Worm (Caenorhabditis elegans): ENCODE data around the gene sri-45.
A peak's percentile ranks its signal among the peaks of the same experiment; 100 is the strongest.

Gene sri-45

DNA sequence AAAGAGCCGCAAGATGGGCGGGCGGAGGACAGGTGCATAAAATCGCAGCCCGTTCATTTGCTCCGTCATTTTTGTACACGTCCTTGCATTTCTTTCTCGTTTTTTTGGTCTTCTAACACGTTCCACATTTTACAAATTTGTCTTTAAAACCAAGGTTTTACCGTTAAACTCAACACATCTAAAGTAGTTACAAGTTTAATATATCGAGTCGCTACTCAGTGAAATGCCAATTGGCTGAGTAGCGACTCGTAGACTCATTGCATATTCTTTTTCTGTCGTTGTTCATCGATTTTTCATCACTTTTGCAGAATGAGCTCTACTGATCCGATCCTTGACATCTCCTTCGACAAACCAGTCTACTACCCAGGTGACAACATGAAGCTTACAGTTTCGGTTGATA lies 34.4 kb downstream of the sri-45 start, which contains the start of gene arrd-1:
arrd-1 (plus strand) TSS at position 301 of the 400 bp plus-strand sequence.
- no peak for TF ChIP-seq nhr-25 (tag; optimal IDR thresholded peaks at IDR 0.05)
- TF ChIP-seq nhr-76 (tag; optimal IDR thresholded peaks at IDR 0.05): no peak
- TF ChIP-seq fkh-10 (GFP tag; optimal IDR thresholded peaks at IDR 0.05): no peak
- no peak for TF ChIP-seq egl-27 (tag; optimal IDR thresholded peaks at IDR 0.05)
- no peak for TF ChIP-seq ztf-11 (tag; optimal IDR thresholded peaks at IDR 0.05)
- TF ChIP-seq eor-1 (tag; optimal IDR thresholded peaks at IDR 0.05): no peak
- no peak for TF ChIP-seq nfya-1 (tag; optimal IDR thresholded peaks at IDR 0.05; ENCODE audit: insufficient read depth)
- TF ChIP-seq ZK546.5 (tag; optimal IDR thresholded peaks at IDR 0.05): no peak

ce11 chrII:625926-626325 lies 35.7 kb downstream of the sri-45 start:
- TF ChIP-seq ZK546.5 (tag; optimal IDR thresholded peaks at IDR 0.05): no peak
- TF ChIP-seq pha-4 (tag; optimal IDR thresholded peaks at IDR 0.05): peak; percentile 65
- TF ChIP-seq lsy-12 (tag; optimal IDR thresholded peaks at IDR 0.05): no peak
- peak; percentile 41 for TF ChIP-seq lin-39 (tag; optimal IDR thresholded peaks at IDR 0.05)
- no peak for TF ChIP-seq mdl-1 (tag; optimal IDR thresholded peaks at IDR 0.05)
- TF ChIP-seq jun-1 (tag; optimal IDR thresholded peaks at IDR 0.05): peak; percentile 8
- peak; percentile 33 for TF ChIP-seq nfya-1 (tag; optimal IDR thresholded peaks at IDR 0.05; ENCODE audit: insufficient read depth)
- peak; percentile 86 for TF ChIP-seq hmg-11 (tag; optimal IDR thresholded peaks at IDR 0.05)
- peak; percentile 72 for TF ChIP-seq nhr-23 (tag; optimal IDR thresholded peaks at IDR 0.05)
- TF ChIP-seq tbx-2 (tag; optimal IDR thresholded peaks at IDR 0.05): no peak
- peak; percentile 48 for TF ChIP-seq nhr-25 (tag; optimal IDR thresholded peaks at IDR 0.05)

- TF ChIP-seq daf-12 (tag; optimal IDR thresholded peaks at IDR 0.05): no peak
- no peak for TF ChIP-seq fos-1 (tag; optimal IDR thresholded peaks at IDR 0.05)
- TF ChIP-seq nhr-23 (tag; optimal IDR thresholded peaks at IDR 0.05): no peak
- no peak for TF ChIP-seq nfya-1 (tag; optimal IDR thresholded peaks at IDR 0.05; ENCODE audit: insufficient read depth)
- no peak for TF ChIP-seq elt-1 (tag; optimal IDR thresholded peaks at IDR 0.05)
- TF ChIP-seq ceh-16 (tag; optimal IDR thresholded peaks at IDR 0.05): no peak
- TF ChIP-seq elt-3 (tag; optimal IDR thresholded peaks at IDR 0.05): no peak
- no peak for TF ChIP-seq pqm-1 (tag; optimal IDR thresholded peaks at IDR 0.05)
- no peak for TF ChIP-seq fkh-10 (GFP tag; optimal IDR thresholded peaks at IDR 0.05)
- TF ChIP-seq nhr-237 (tag; optimal IDR thresholded peaks at IDR 0.05): no peak
- no peak for TF ChIP-seq nhr-67 (tag; optimal IDR thresholded peaks at IDR 0.05)
- TF ChIP-seq ztf-11 (tag; optimal IDR thresholded peaks at IDR 0.05): no peak
- TF ChIP-seq egl-5 (tag; optimal IDR thresholded peaks at IDR 0.05): no peak
These were observed 37.2 kb downstream of the sri-45 start, which contains the start of gene T04B8.5 for ce11 chrII:624443-624842. T04B8.5 (minus strand) TSS chrII:624543.

ce11 chrII:622478-622877 lies 39.1 kb downstream of the sri-45 start:
- TF ChIP-seq elt-1 (tag; optimal IDR thresholded peaks at IDR 0.05): no peak
- TF ChIP-seq unc-62 (GFP tag; optimal IDR thresholded peaks at IDR 0.05): no peak
- no peak for TF ChIP-seq pqm-1 (tag; optimal IDR thresholded peaks at IDR 0.05)
- no peak for TF ChIP-seq elt-3 (tag; optimal IDR thresholded peaks at IDR 0.05)
- TF ChIP-seq fkh-2 (tag; optimal IDR thresholded peaks at IDR 0.05): no peak
- peak; percentile 50 for TF ChIP-seq hmg-11 (tag; optimal IDR thresholded peaks at IDR 0.05)
- no peak for TF ChIP-seq sea-2 (GFP tag; optimal IDR thresholded peaks at IDR 0.05)
- no peak for TF ChIP-seq egl-5 (tag; optimal IDR thresholded peaks at IDR 0.05)
- TF ChIP-seq elt-2 (tag; optimal IDR thresholded peaks at IDR 0.05): peak; percentile 28
- no peak for TF ChIP-seq nfya-1 (tag; optimal IDR thresholded peaks at IDR 0.05; ENCODE audit: insufficient read depth)
- TF ChIP-seq egl-27 (tag; optimal IDR thresholded peaks at IDR 0.05): no peak
- peak; percentile 60 for TF ChIP-seq pha-4 (tag; optimal IDR thresholded peaks at IDR 0.05)
- TF ChIP-seq lin-39 (tag; optimal IDR thresholded peaks at IDR 0.05): peak; percentile 50
- no peak for TF ChIP-seq lin-15B (tag; optimal IDR thresholded peaks at IDR 0.05)

ce11 chrII:621141-621540 lies 40.5 kb downstream of the sri-45 start:
- TF ChIP-seq pha-4 (tag; optimal IDR thresholded peaks at IDR 0.05) (peak; percentile 63), pqm-1 (tag; optimal IDR thresholded peaks at IDR 0.05) (peak; percentile 70), unc-62 (GFP tag; optimal IDR thresholded peaks at IDR 0.05) (no peak), elt-2 (tag; optimal IDR thresholded peaks at IDR 0.05) (peak; percentile 64)

ce11 chrII:614701-615100 lies 46.9 kb downstream of the sri-45 start:
- TF ChIP-seq tbx-2 (tag; optimal IDR thresholded peaks at IDR 0.05) (no peak), ceh-28 (tag; optimal IDR thresholded peaks at IDR 0.05) (peak; percentile 84)
